Fruit fly (Drosophila melanogaster) whole organism, embryonic: ENCODE measurements around the gene Gr98d.

ENCODE experiments used
- Ada2b ChIP-seq: fragments of 200-800 bp; sonication (Bioruptor generic); IDR thresholded peaks from 2 replicates; pipeline ENCODE4 v1.3.6; 2022; ENCODE audit warnings: missing biosample characterization, missing genetic modification characterization
- Asciz ChIP-seq: fragments of 200-800 bp; sonication (Bioruptor generic); optimal IDR thresholded peaks from 2 replicates; lab custom pipeline; 2017; ENCODE audit warnings: missing biosample characterization, mild to moderate bottlenecking, missing genetic modification characterization, missing genetic modification reagents
- Atf-2 ChIP-seq: fragments of 200-800 bp; sonication (Bioruptor generic); optimal IDR thresholded peaks from 2 replicates; lab custom pipeline; 2016; ENCODE audit warnings: missing biosample characterization, missing genetic modification characterization
- Bgb ChIP-seq: fragments of 200-800 bp; sonication (Bioruptor generic); IDR thresholded peaks from 2 replicates; pipeline ENCODE4 v1.3.6; 2022; ENCODE audit warnings: missing biosample characterization, missing genetic modification characterization; ENCODE audit not compliant: partially characterized antibody
- CG12236 ChIP-seq: fragments of 200-800 bp; sonication (Bioruptor generic); optimal IDR thresholded peaks from 2 replicates; lab custom pipeline; 2016; ENCODE audit warnings: missing biosample characterization, missing genetic modification characterization
- CG13775 ChIP-seq: fragments of 200-800 bp; sonication (Bioruptor generic); optimal IDR thresholded peaks from 3 replicates; lab custom pipeline; 2017; ENCODE audit warnings: missing biosample characterization, mild to moderate bottlenecking, missing genetic modification characterization
- CG13894 ChIP-seq: fragments of 200-800 bp; sonication (Bioruptor generic); optimal IDR thresholded peaks from 3 replicates; lab custom pipeline; 2018; ENCODE audit warnings: missing biosample characterization, mild to moderate bottlenecking, missing genetic modification characterization, moderate library complexity
- CG18476 ChIP-seq: fragments of 200-800 bp; sonication (Bioruptor generic); optimal IDR thresholded peaks from 2 replicates; lab custom pipeline; 2016; ENCODE audit warnings: missing biosample characterization, mild to moderate bottlenecking, missing genetic modification characterization
- CG3163 ChIP-seq: fragments of 200-800 bp; sonication (Bioruptor generic); optimal IDR thresholded peaks from 3 replicates; lab custom pipeline; 2016; ENCODE audit warnings: missing biosample characterization, missing genetic modification characterization
- CG34376 ChIP-seq: fragments of 200-800 bp; sonication (Bioruptor generic); optimal IDR thresholded peaks from 2 replicates; lab custom pipeline; 2018; ENCODE audit warnings: missing biosample characterization, mild to moderate bottlenecking, missing genetic modification characterization
- CG3838 ChIP-seq: fragments of 200-800 bp; sonication (Bioruptor generic); optimal IDR thresholded peaks from 3 replicates; lab custom pipeline; 2016; ENCODE audit warnings: missing biosample characterization, missing genetic modification characterization
- CG6765 ChIP-seq: fragments of 200-800 bp; sonication (Bioruptor generic); optimal IDR thresholded peaks from 3 replicates; lab custom pipeline; 2017; ENCODE audit warnings: missing biosample characterization, mild to moderate bottlenecking, missing genetic modification characterization
- CG6813 ChIP-seq: fragments of 200-800 bp; sonication (Bioruptor generic); optimal IDR thresholded peaks from 2 replicates; lab custom pipeline; 2017; ENCODE audit warnings: missing biosample characterization, missing genetic modification characterization, mild to moderate bottlenecking, moderate library complexity, missing genetic modification reagents
- CG7987 ChIP-seq: fragments of 200-800 bp; sonication (Bioruptor generic); optimal IDR thresholded peaks from 2 replicates; lab custom pipeline; 2018; ENCODE audit warnings: missing biosample characterization, mild to moderate bottlenecking, missing genetic modification characterization, moderate library complexity
- CG8089 ChIP-seq: fragments of 200-800 bp; sonication (Bioruptor generic); optimal IDR thresholded peaks from 3 replicates; lab custom pipeline; 2016; ENCODE audit warnings: missing biosample characterization, missing genetic modification characterization
- Chrac-16 ChIP-seq: fragments of 200-800 bp; sonication (Bioruptor generic); optimal IDR thresholded peaks from 3 replicates; lab custom pipeline; 2016; ENCODE audit warnings: missing biosample characterization, missing genetic modification characterization
- Dref ChIP-seq: fragments of 200-800 bp; sonication (Bioruptor generic); IDR thresholded peaks from 2 replicates; pipeline ENCODE4 v1.3.6; 2022; ENCODE audit warnings: missing biosample characterization, missing genetic modification characterization
- Hr78 ChIP-seq, 2 experiments: fragments of 200-800 bp in 1 of 2; fragments of >200 bp in 1 of 2; sonication (Bioruptor generic) in 1 of 2; optimal IDR thresholded peaks; 2 replicates each; lab custom pipeline; 2017 to 2019; ENCODE audit warnings: missing biosample characterization in 2 of 2, missing genetic modification characterization in 2 of 2, mild to moderate bottlenecking in 1 of 2, moderate library complexity in 1 of 2
- Lhr ChIP-seq: fragments of 200-800 bp; sonication (Bioruptor generic); optimal IDR thresholded peaks from 3 replicates; lab custom pipeline; 2017; ENCODE audit warnings: mild to moderate bottlenecking, missing biosample characterization, missing genetic modification reagents, missing genetic modification characterization
- Opbp ChIP-seq: fragments of 200-800 bp; sonication (Bioruptor generic); IDR thresholded peaks from 3 replicates; pipeline ENCODE4 v1.3.6; 2022; ENCODE audit warnings: missing biosample characterization, missing genetic modification characterization; ENCODE audit not compliant: partially characterized antibody
- Ptx1 ChIP-seq: fragments of 200-800 bp; sonication (Bioruptor generic); IDR thresholded peaks from 2 replicates; pipeline ENCODE4 v1.3.6; 2022; ENCODE audit warnings: missing biosample characterization, missing genetic modification characterization
- Rx ChIP-seq: fragments of 200-800 bp; sonication (Bioruptor generic); IDR thresholded peaks from 2 replicates; pipeline ENCODE4 v1.3.6; 2022; ENCODE audit warnings: missing biosample characterization, missing genetic modification characterization
- ac ChIP-seq: fragments of 200-800 bp; sonication (Bioruptor generic); optimal IDR thresholded peaks from 3 replicates; lab custom pipeline; 2017; ENCODE audit warnings: missing biosample characterization, mild to moderate bottlenecking, missing genetic modification characterization
- amos ChIP-seq: fragments of 200-800 bp; sonication (Bioruptor generic); IDR thresholded peaks from 2 replicates; pipeline ENCODE4 v1.3.6; 2022; ENCODE audit warnings: missing biosample characterization, missing genetic modification characterization; ENCODE audit not compliant: partially characterized antibody
- bigmax ChIP-seq: fragments of 200-800 bp; sonication (Bioruptor generic); optimal IDR thresholded peaks from 2 replicates; lab custom pipeline; 2018; ENCODE audit warnings: missing biosample characterization, mild to moderate bottlenecking, missing genetic modification characterization
- da ChIP-seq: fragments of 200-800 bp; sonication (Bioruptor generic); optimal IDR thresholded peaks from 2 replicates; lab custom pipeline; 2016; ENCODE audit warnings: missing biosample characterization, missing genetic modification characterization
- dan ChIP-seq: fragments of 200-800 bp; sonication (Bioruptor generic); IDR thresholded peaks from 2 replicates; pipeline ENCODE4 v1.3.6; 2022; ENCODE audit warnings: missing biosample characterization, missing genetic modification characterization
- dimm ChIP-seq: fragments of 200-800 bp; sonication (Bioruptor generic); IDR thresholded peaks from 2 replicates; pipeline ENCODE4 v1.3.6; 2022; ENCODE audit warnings: missing biosample characterization, missing genetic modification characterization
- dmrt11E ChIP-seq: fragments of 200-800 bp; sonication (Bioruptor generic); optimal IDR thresholded peaks from 3 replicates; lab custom pipeline; 2018; ENCODE audit warnings: missing biosample characterization, mild to moderate bottlenecking, missing genetic modification characterization, moderate library complexity
- emc ChIP-seq: fragments of 200-800 bp; sonication (Bioruptor generic); optimal IDR thresholded peaks from 2 replicates; lab custom pipeline; 2016; ENCODE audit warnings: missing biosample characterization, missing genetic modification characterization
- ewg ChIP-seq: fragments of 200-800 bp; sonication (Bioruptor generic); optimal IDR thresholded peaks from 3 replicates; lab custom pipeline; 2017; ENCODE audit warnings: mild to moderate bottlenecking, missing biosample characterization, missing genetic modification reagents, missing genetic modification characterization
- fu2 ChIP-seq: fragments of 200-800 bp; sonication (Bioruptor generic); optimal IDR thresholded peaks from 2 replicates; lab custom pipeline; 2016; ENCODE audit warnings: missing biosample characterization, missing genetic modification characterization
- gcm ChIP-seq: fragments of 200-800 bp; sonication (Bioruptor generic); optimal IDR thresholded peaks from 2 replicates; lab custom pipeline; 2019; ENCODE audit warnings: missing biosample characterization, mild to moderate bottlenecking, missing genetic modification characterization, moderate library complexity
- gt ChIP-seq: fragments of 200-800 bp; sonication (Bioruptor generic); IDR thresholded peaks from 2 replicates; pipeline ENCODE4 v1.3.6; 2022; ENCODE audit warnings: missing biosample characterization, missing genetic modification characterization
- jing ChIP-seq: fragments of 200-800 bp; sonication (Bioruptor generic); optimal IDR thresholded peaks from 2 replicates; lab custom pipeline; 2018; ENCODE audit warnings: missing biosample characterization, mild to moderate bottlenecking, missing genetic modification characterization
- knrl ChIP-seq: fragments of 200-800 bp; sonication (Bioruptor generic); IDR thresholded peaks from 3 replicates; pipeline ENCODE4 v1.3.6; 2022; ENCODE audit warnings: missing biosample characterization, missing genetic modification characterization; ENCODE audit not compliant: partially characterized antibody
- p53 ChIP-seq: fragments of 200-800 bp; sonication (Bioruptor generic); optimal IDR thresholded peaks from 2 replicates; lab custom pipeline; 2016; ENCODE audit warnings: missing biosample characterization, missing genetic modification characterization
- pho ChIP-seq: fragments of 200-800 bp; sonication (Bioruptor generic); optimal IDR thresholded peaks from 2 replicates; lab custom pipeline; 2016; ENCODE audit warnings: missing biosample characterization, missing genetic modification characterization
- pita ChIP-seq: fragments of 200-800 bp; sonication (Bioruptor generic); optimal IDR thresholded peaks from 2 replicates; lab custom pipeline; 2017; ENCODE audit warnings: missing biosample characterization, mild to moderate bottlenecking, missing genetic modification characterization
- pzg ChIP-seq: fragments of 200-800 bp; sonication (Bioruptor generic); optimal IDR thresholded peaks from 3 replicates; lab custom pipeline; 2018; ENCODE audit warnings: missing biosample characterization, mild to moderate bottlenecking, missing genetic modification characterization, moderate library complexity
- ranshi ChIP-seq: fragments of 200-800 bp; sonication (Bioruptor generic); IDR thresholded peaks from 2 replicates; pipeline ENCODE4 v1.3.6; 2022; ENCODE audit warnings: missing biosample characterization, missing genetic modification characterization
- ro ChIP-seq: fragments of 200-800 bp; sonication (Bioruptor generic); IDR thresholded peaks from 2 replicates; pipeline ENCODE4 v1.3.6; 2022; ENCODE audit warnings: missing biosample characterization, missing genetic modification characterization
- sc ChIP-seq, 3 experiments: fragments of >200 bp in 2 of 3; fragments of 200-800 bp in 1 of 3; sonication (Bioruptor generic) in 1 of 3; optimal IDR thresholded peaks; 2 replicates in 2 of 3; 3 replicates in 1 of 3; lab custom pipeline; 2017; ENCODE audit warnings: mild to moderate bottlenecking in 1 of 3, missing biosample characterization in 1 of 3, missing genetic modification characterization in 1 of 3, missing genetic modification reagents in 1 of 3
- schlank ChIP-seq: fragments of 200-800 bp; sonication (Bioruptor generic); optimal IDR thresholded peaks from 2 replicates; lab custom pipeline; 2018; ENCODE audit warnings: missing biosample characterization, mild to moderate bottlenecking, missing genetic modification characterization
- sens ChIP-seq: fragments of 200-800 bp; sonication (Bioruptor generic); peaks from one replicate; lab custom pipeline; 2016; ENCODE audit warnings: missing biosample characterization, missing genetic modification characterization
- sisA ChIP-seq: fragments of 200-800 bp; sonication (Bioruptor generic); IDR thresholded peaks from 2 replicates; pipeline ENCODE4 v1.3.6; 2022; ENCODE audit warnings: missing biosample characterization, missing genetic modification characterization
- ttk ChIP-seq: fragments of 200-800 bp; sonication (Bioruptor generic); IDR thresholded peaks from 2 replicates; pipeline ENCODE4 v2.1.2; 2022; ENCODE audit warnings: missing biosample characterization, missing genetic modification characterization
- wek ChIP-seq: fragments of 200-800 bp; sonication (Bioruptor generic); optimal IDR thresholded peaks from 3 replicates; lab custom pipeline; 2018; ENCODE audit warnings: missing biosample characterization, mild to moderate bottlenecking, missing genetic modification characterization, moderate library complexity
- zen ChIP-seq: fragments of 200-800 bp; sonication (Bioruptor generic); optimal IDR thresholded peaks from 3 replicates; lab custom pipeline; 2018; ENCODE audit warnings: missing biosample characterization, mild to moderate bottlenecking, missing genetic modification characterization, moderate library complexity
- zf30C ChIP-seq: fragments of 200-800 bp; sonication (Bioruptor generic); optimal IDR thresholded peaks from 3 replicates; lab custom pipeline; 2018; ENCODE audit warnings: missing biosample characterization, mild to moderate bottlenecking, missing genetic modification characterization

Gr98d gene

dm6 chr3R:27581890-27582487 is 36.1 kb downstream of the Gr98d start, which contains the start of gene wdb (continued):
- TF ChIP-seq zen (tag; lab: Kevin White, UChicago) (no peak), emc (no peak), pita (no peak), ttk (no peak), Lhr (GFP tag; lab: Kevin White, UChicago) (no peak), CG8089 (peak; percentile 12), ranshi (GFP tag; lab: Robert Waterston, UW) (no peak), dmrt11E (no peak), Rx (GFP tag; lab: Robert Waterston, UW) (no peak), zf30C (GFP tag; lab: Kevin White, UChicago) (no peak), knrl (GFP tag; lab: Robert Waterston, UW) (no peak), Opbp (GFP tag; lab: Robert Waterston, UW) (no peak), CG3163 (GFP tag; lab: Kevin White, UChicago) (no peak), CG12236 (GFP tag; lab: Kevin White, UChicago) (no peak), ac (no peak), dan (GFP tag; lab: Robert Waterston, UW) (no peak), ro (no peak), wek (GFP tag; lab: Kevin White, UChicago) (no peak), CG3838 (GFP tag; lab: Kevin White, UChicago) (no peak), CG13775 (no peak), Ada2b (GFP tag; lab: Robert Waterston, UW) (no peak), Bgb (GFP tag; lab: Robert Waterston, UW) (no peak), p53 (peak; percentile 30), fu2 (GFP tag; lab: Kevin White, UChicago) (peak; percentile 47), amos (GFP tag; lab: Robert Waterston, UW) (no peak), CG7987 (no peak), Hr78 (GFP tag; optimal IDR thresholded peaks at IDR 0.05; lab: Kevin White, UChicago) (no peak), gcm (no peak), Ptx1 (GFP tag; lab: Robert Waterston, UW) (no peak), Chrac-16 (peak; percentile 52), schlank (tag; lab: Kevin White, UChicago) (peak; percentile 42), Atf-2 (peak; percentile 24), da (GFP tag; lab: Kevin White, UChicago) (no peak), sisA (GFP tag; lab: Robert Waterston, UW) (no peak), jing (GFP tag; lab: Kevin White, UChicago) (no peak), CG6813 (GFP tag; lab: Kevin White, UChicago) (no peak), Dref (no peak), pho (GFP tag; lab: Kevin White, UChicago) (peak; percentile 63), CG18476 (GFP tag; lab: Kevin White, UChicago) (peak; percentile 42), sc (optimal IDR thresholded peaks at IDR 0.05; lab: Kevin White, UChicago) (no peak), sc (GFP tag; optimal IDR thresholded peaks at IDR 0.05; lab: Kevin White, UChicago) (no peak), CG13894 (no peak), Asciz (no peak), dimm (no peak), sens (GFP tag; lab: Kevin White, UChicago) (peak; percentile 81), pzg (peak; percentile 36), bigmax (GFP tag; lab: Kevin White, UChicago) (no peak), CG6765 (GFP tag; lab: Kevin White, UChicago) (no peak), gt (no peak), ewg (no peak), CG34376 (GFP tag; lab: Kevin White, UChicago) (no peak)
